Fruit fly (Drosophila melanogaster) whole organism, embryonic: ENCODE data around the gene Hrb27C.
A peak's percentile ranks its signal among the peaks of the same experiment; 100 is the strongest.

Experiments used
- CG10147 ChIP-seq: fragments of 200-800 bp; sonication (Bioruptor generic); optimal IDR thresholded peaks from 2 replicates; lab custom pipeline; 2019; ENCODE audit warnings: missing biosample characterization, mild to moderate bottlenecking, missing genetic modification characterization, moderate library complexity
- CG10274 ChIP-seq: fragments of 200-800 bp; sonication (Bioruptor generic); optimal IDR thresholded peaks from 3 replicates; lab custom pipeline; 2017; ENCODE audit warnings: missing biosample characterization, mild to moderate bottlenecking, missing genetic modification characterization
- CG10462 ChIP-seq: fragments of 200-800 bp; sonication (Bioruptor generic); optimal IDR thresholded peaks from 2 replicates; lab custom pipeline; 2016; ENCODE audit warnings: missing biosample characterization, missing genetic modification characterization
- CG11085 ChIP-seq: fragments of 200-800 bp; sonication (Bioruptor generic); IDR thresholded peaks from 2 replicates; pipeline ENCODE4 v1.3.6; 2022; ENCODE audit warnings: missing biosample characterization, missing genetic modification characterization
- CG11695 ChIP-seq: fragments of 200-800 bp; sonication (Bioruptor generic); IDR thresholded peaks from 3 replicates; pipeline ENCODE4 v1.3.6; 2022; ENCODE audit warnings: missing biosample characterization, missing genetic modification characterization
- CG12104 ChIP-seq: fragments of 200-800 bp; sonication (Bioruptor generic); optimal IDR thresholded peaks from 3 replicates; lab custom pipeline; 2016; ENCODE audit warnings: missing biosample characterization, missing genetic modification characterization
- CG12769 ChIP-seq: fragments of 200-800 bp; sonication (Bioruptor generic); optimal IDR thresholded peaks from 2 replicates; lab custom pipeline; 2019; ENCODE audit warnings: missing biosample characterization, mild to moderate bottlenecking, missing genetic modification characterization, moderate library complexity
- CG12942 ChIP-seq: fragments of 200-800 bp; sonication (Bioruptor generic); optimal IDR thresholded peaks from 3 replicates; lab custom pipeline; 2016; ENCODE audit warnings: missing biosample characterization, missing genetic modification characterization
- CG14441 ChIP-seq: fragments of 200-800 bp; sonication (Bioruptor generic); IDR thresholded peaks from 2 replicates; pipeline ENCODE4 v1.3.6; 2022; ENCODE audit warnings: missing biosample characterization, missing genetic modification characterization
- CG14860 ChIP-seq: fragments of 200-800 bp; sonication (Bioruptor generic); IDR thresholded peaks from 3 replicates; pipeline ENCODE4 v1.3.6; 2022; ENCODE audit warnings: missing biosample characterization, missing genetic modification characterization; ENCODE audit not compliant: partially characterized antibody
- CG16863 ChIP-seq: fragments of 200-800 bp; sonication (Bioruptor generic); optimal IDR thresholded peaks from 3 replicates; lab custom pipeline; 2016; ENCODE audit warnings: missing biosample characterization, missing genetic modification characterization
- CG17385 ChIP-seq: fragments of 200-800 bp; sonication (Bioruptor generic); optimal IDR thresholded peaks from 3 replicates; lab custom pipeline; 2018; ENCODE audit warnings: missing biosample characterization, mild to moderate bottlenecking, missing genetic modification characterization
- CG18262 ChIP-seq: fragments of 200-800 bp; optimal IDR thresholded peaks from 3 replicates; lab custom pipeline; 2019; ENCODE audit warnings: missing biosample characterization, mild to moderate bottlenecking, missing genetic modification characterization, moderate library complexity
- CG1832 ChIP-seq: fragments of 200-800 bp; sonication (Bioruptor generic); optimal IDR thresholded peaks from 2 replicates; lab custom pipeline; 2017; ENCODE audit warnings: missing biosample characterization, mild to moderate bottlenecking, missing genetic modification characterization, inconsistent platforms
- CG18619 ChIP-seq: fragments of 200-800 bp; sonication (Bioruptor generic); optimal IDR thresholded peaks from 3 replicates; lab custom pipeline; 2017; ENCODE audit warnings: missing biosample characterization, mild to moderate bottlenecking, missing genetic modification characterization
- CG31224 ChIP-seq: fragments of 200-800 bp; sonication (Bioruptor generic); IDR thresholded peaks from 2 replicates; pipeline ENCODE4 v1.3.6; 2022; ENCODE audit warnings: missing biosample characterization, missing genetic modification characterization
- CG31441 ChIP-seq: fragments of 200-800 bp; sonication (Bioruptor generic); IDR thresholded peaks from 2 replicates; pipeline ENCODE4 v1.3.6; 2022; ENCODE audit warnings: missing biosample characterization, missing genetic modification characterization
- CG34224 ChIP-seq: fragments of 200-800 bp; sonication (Bioruptor generic); IDR thresholded peaks from 3 replicates; pipeline ENCODE4 v1.3.6; 2022; ENCODE audit warnings: missing biosample characterization, missing genetic modification characterization; ENCODE audit not compliant: partially characterized antibody
- CG3726 ChIP-seq: fragments of 200-800 bp; sonication (Bioruptor generic); IDR thresholded peaks from 3 replicates; pipeline ENCODE4, ENCODE4 v1.3.6; 2022; ENCODE audit warnings: missing biosample characterization, missing genetic modification characterization
- CG3838 ChIP-seq: fragments of 200-800 bp; sonication (Bioruptor generic); optimal IDR thresholded peaks from 3 replicates; lab custom pipeline; 2016; ENCODE audit warnings: missing biosample characterization, missing genetic modification characterization
- CG4854 ChIP-seq: fragments of 200-800 bp; sonication (Bioruptor generic); optimal IDR thresholded peaks from 2 replicates; lab custom pipeline; 2016; ENCODE audit warnings: missing biosample characterization, missing genetic modification characterization, inconsistent platforms
- CG8089 ChIP-seq: fragments of 200-800 bp; sonication (Bioruptor generic); optimal IDR thresholded peaks from 3 replicates; lab custom pipeline; 2016; ENCODE audit warnings: missing biosample characterization, missing genetic modification characterization
- CG8478 ChIP-seq: fragments of >200 bp; optimal IDR thresholded peaks from 2 replicates; lab custom pipeline; 2018
- Dek ChIP-seq: fragments of 200-800 bp; sonication (Bioruptor generic); optimal IDR thresholded peaks from 3 replicates; lab custom pipeline; 2019; ENCODE audit warnings: missing biosample characterization, mild to moderate bottlenecking, missing genetic modification characterization, moderate library complexity
- Ets97D ChIP-seq: fragments of 200-800 bp; sonication (Bioruptor generic); optimal IDR thresholded peaks from 3 replicates; lab custom pipeline; 2016; ENCODE audit warnings: missing biosample characterization, missing genetic modification characterization
- Hmx ChIP-seq: fragments of 200-800 bp; sonication (Bioruptor generic); optimal IDR thresholded peaks from 2 replicates; lab custom pipeline; 2016; ENCODE audit warnings: missing biosample characterization, missing genetic modification characterization
- Pdp1 ChIP-seq, 2 experiments: fragments of 200-800 bp; sonication (Bioruptor generic); optimal IDR thresholded peaks; 3 replicates each; lab custom pipeline; 2016; ENCODE audit warnings: missing biosample characterization in 2 of 2, missing genetic modification characterization in 2 of 2, mild to moderate bottlenecking in 1 of 2, moderate library complexity in 1 of 2
- Poxn ChIP-seq: fragments of 200-800 bp; sonication (Bioruptor generic); IDR thresholded peaks from 2 replicates; pipeline ENCODE4 v1.3.6; 2022; ENCODE audit warnings: missing biosample characterization, missing genetic modification characterization
- Six4 ChIP-seq: fragments of 200-800 bp; sonication (Bioruptor generic); optimal IDR thresholded peaks from 2 replicates; lab custom pipeline; 2016; ENCODE audit warnings: missing biosample characterization, missing genetic modification characterization
- TFAM ChIP-seq: fragments of 200-800 bp; sonication (Bioruptor generic); optimal IDR thresholded peaks from 2 replicates; lab custom pipeline; 2017; ENCODE audit warnings: missing biosample characterization, missing genetic modification characterization, inconsistent platforms
- al ChIP-seq: fragments of 200-800 bp; sonication (Bioruptor generic); IDR thresholded peaks from 2 replicates; pipeline ENCODE4 v1.3.6; 2022; ENCODE audit warnings: missing biosample characterization, missing genetic modification characterization
- bab2 ChIP-seq: fragments of 200-800 bp; sonication (Bioruptor generic); optimal IDR thresholded peaks from 2 replicates; lab custom pipeline; 2016; ENCODE audit warnings: missing biosample characterization, missing genetic modification characterization
- btn ChIP-seq: fragments of 200-800 bp; sonication (Bioruptor generic); optimal IDR thresholded peaks from 2 replicates; lab custom pipeline; 2016; ENCODE audit warnings: missing biosample characterization, missing genetic modification characterization
- dimm ChIP-seq: fragments of 200-800 bp; sonication (Bioruptor generic); IDR thresholded peaks from 2 replicates; pipeline ENCODE4 v1.3.6; 2022; ENCODE audit warnings: missing biosample characterization, missing genetic modification characterization
- disco-r ChIP-seq: fragments of 200-800 bp; sonication (Bioruptor generic); optimal IDR thresholded peaks from 2 replicates; lab custom pipeline; 2016; ENCODE audit warnings: missing biosample characterization, missing genetic modification characterization
- en ChIP-seq: fragments of 200-800 bp; sonication (Bioruptor generic); optimal IDR thresholded peaks from 2 replicates; lab custom pipeline; 2016; ENCODE audit warnings: missing biosample characterization, missing genetic modification characterization
- fd102C ChIP-seq: fragments of 200-800 bp; sonication (Bioruptor generic); optimal IDR thresholded peaks from 2 replicates; lab custom pipeline; 2018; ENCODE audit warnings: missing biosample characterization, mild to moderate bottlenecking, missing genetic modification characterization, moderate library complexity
- gro ChIP-seq: fragments of 200-800 bp; sonication (Bioruptor generic); optimal IDR thresholded peaks from 2 replicates; lab custom pipeline; 2016; ENCODE audit warnings: missing biosample characterization, missing genetic modification characterization
- jing ChIP-seq: fragments of 200-800 bp; sonication (Bioruptor generic); optimal IDR thresholded peaks from 2 replicates; lab custom pipeline; 2018; ENCODE audit warnings: missing biosample characterization, mild to moderate bottlenecking, missing genetic modification characterization
- kay ChIP-seq: fragments of 200-800 bp; sonication (Bioruptor generic); optimal IDR thresholded peaks from 2 replicates; lab custom pipeline; 2016; ENCODE audit warnings: missing biosample characterization, missing genetic modification characterization
- lola ChIP-seq, 3 experiments: fragments of >200 bp in 2 of 3; fragments of 200-800 bp in 1 of 3; sonication (Bioruptor generic) in 1 of 3; optimal IDR thresholded peaks; 2 replicates each; lab custom pipeline; 2017 to 2019; ENCODE audit warnings: missing biosample characterization in 3 of 3, missing genetic modification characterization in 3 of 3, mild to moderate bottlenecking in 1 of 3, moderate library complexity in 1 of 3
- lov ChIP-seq, 2 experiments: fragments of 200-800 bp in 1 of 2; fragments of >200 bp in 1 of 2; sonication (Bioruptor generic) in 1 of 2; IDR thresholded peaks in 1 of 2; optimal IDR thresholded peaks in 1 of 2; 2 replicates in 1 of 2; 3 replicates in 1 of 2; pipeline versions ENCODE4 v1.3.6 to Lab custom; 2017 to 2022; ENCODE audit warnings: missing biosample characterization in 1 of 2, missing genetic modification characterization in 1 of 2
- org-1 ChIP-seq: fragments of 200-800 bp; sonication (Bioruptor generic); optimal IDR thresholded peaks from 2 replicates; lab custom pipeline; 2017; ENCODE audit warnings: missing biosample characterization, missing genetic modification characterization
- ranshi ChIP-seq: fragments of 200-800 bp; sonication (Bioruptor generic); IDR thresholded peaks from 2 replicates; pipeline ENCODE4 v1.3.6; 2022; ENCODE audit warnings: missing biosample characterization, missing genetic modification characterization
- sc ChIP-seq, 3 experiments: fragments of >200 bp in 2 of 3; fragments of 200-800 bp in 1 of 3; sonication (Bioruptor generic) in 1 of 3; optimal IDR thresholded peaks; 2 replicates in 2 of 3; 3 replicates in 1 of 3; lab custom pipeline; 2017; ENCODE audit warnings: mild to moderate bottlenecking in 1 of 3, missing biosample characterization in 1 of 3, missing genetic modification characterization in 1 of 3, missing genetic modification reagents in 1 of 3
- sd ChIP-seq: fragments of 200-800 bp; sonication (Bioruptor generic); optimal IDR thresholded peaks from 3 replicates; lab custom pipeline; 2018; ENCODE audit warnings: missing biosample characterization, mild to moderate bottlenecking, missing genetic modification characterization, moderate library complexity
- shn ChIP-seq: fragments of 200-800 bp; sonication (Bioruptor generic); optimal IDR thresholded peaks from 3 replicates; lab custom pipeline; 2016; ENCODE audit warnings: missing biosample characterization, missing genetic modification characterization
- tin ChIP-seq: fragments of 200-800 bp; sonication (Bioruptor generic); optimal IDR thresholded peaks from 3 replicates; lab custom pipeline; 2016; ENCODE audit warnings: missing biosample characterization, missing genetic modification characterization
- trem ChIP-seq: fragments of 200-800 bp; optimal IDR thresholded peaks from 3 replicates; lab custom pipeline; 2019; ENCODE audit warnings: missing biosample characterization, mild to moderate bottlenecking, missing genetic modification characterization, moderate library complexity
- vfl ChIP-seq: fragments of 200-800 bp; sonication (Bioruptor generic); optimal IDR thresholded peaks from 2 replicates; lab custom pipeline; 2016; ENCODE audit warnings: missing biosample characterization, missing genetic modification characterization

Hrb27C gene

dm6 chr2L:6968013-6968517 lies 47.6 kb downstream of the Hrb27C start (continued):
- TF ChIP-seq Hmx (GFP tag; lab: Kevin White, UChicago), result no peak
- TF ChIP-seq Pdp1 (GFP tag; optimal IDR thresholded peaks at IDR 0.05; lab: Kevin White, UChicago), result peak; percentile 33 to 62
- TF ChIP-seq CG12769 (tag; lab: Kevin White, UChicago), result no peak
- peak; percentile 53; the same call in 1 of the 3 replicates for TF ChIP-seq CG11695
- no peak for TF ChIP-seq CG1832
- TF ChIP-seq gro (GFP tag; lab: Kevin White, UChicago), result peak; percentile 73
- no peak for TF ChIP-seq CG12104 (GFP tag; lab: Kevin White, UChicago)
- no peak for TF ChIP-seq btn (GFP tag; lab: Kevin White, UChicago)
- peak; percentile 49 for TF ChIP-seq Ets97D (GFP tag; lab: Kevin White, UChicago)
- no peak for TF ChIP-seq lov (optimal IDR thresholded peaks at IDR 0.05; lab: Kevin White, UChicago)
- no peak for TF ChIP-seq lov (GFP tag; IDR thresholded peaks at IDR 0.05; lab: Robert Waterston, UW)
- peak; percentile 20 for TF ChIP-seq Six4
- peak; percentile 78 for TF ChIP-seq sd
- no peak for TF ChIP-seq CG12942
- TF ChIP-seq CG8478 (lab: Kevin White, UChicago), result no peak
- no peak for TF ChIP-seq CG3838 (GFP tag; lab: Kevin White, UChicago)
- TF ChIP-seq CG3726 (GFP tag; lab: Robert Waterston, UW), result no peak
- 0 out of 2 replicates have a peak, but pooled peaks have one; percentile 4 for TF ChIP-seq al (GFP tag; lab: Robert Waterston, UW)
- TF ChIP-seq fd102C (GFP tag; lab: Kevin White, UChicago), result no peak
- TF ChIP-seq CG10462, result no peak
- peak; percentile 29 for TF ChIP-seq trem (tag; lab: Kevin White, UChicago)
- TF ChIP-seq CG18262 (tag; lab: Kevin White, UChicago), result peak; percentile 30
- TF ChIP-seq CG14441 (GFP tag; lab: Robert Waterston, UW), result peak; percentile 48; the same call in 1 of the 2 replicates
- TF ChIP-seq CG17385, result no peak
- TF ChIP-seq CG16863 (GFP tag; lab: Kevin White, UChicago), result peak; percentile 39
- TF ChIP-seq kay, result peak; percentile 12
- TF ChIP-seq TFAM (GFP tag; lab: Kevin White, UChicago), result no peak
- 0 out of 2 replicates have a peak, but pooled peaks have one; percentile 6 for TF ChIP-seq CG31224
- TF ChIP-seq org-1 (GFP tag; lab: Kevin White, UChicago), result no peak
- TF ChIP-seq jing (GFP tag; lab: Kevin White, UChicago), result no peak
- peak; percentile 59 for TF ChIP-seq CG14860 (GFP tag; lab: Robert Waterston, UW)
- TF ChIP-seq CG18619 (GFP tag; lab: Kevin White, UChicago), result peak; percentile 41
- peak; percentile 55 for TF ChIP-seq en (GFP tag; lab: Kevin White, UChicago)
- TF ChIP-seq bab2 (GFP tag; lab: Kevin White, UChicago), result peak; percentile 57
- peak; percentile 62 for TF ChIP-seq ranshi
- peak; percentile 38 for TF ChIP-seq tin (GFP tag; lab: Kevin White, UChicago)
- no peak for TF ChIP-seq dimm (GFP tag; lab: Robert Waterston, UW)
- TF ChIP-seq CG8089, result no peak
- TF ChIP-seq disco-r (GFP tag; lab: Kevin White, UChicago), result no peak
- TF ChIP-seq Dek (tag; lab: Kevin White, UChicago), result no peak
- no peak for TF ChIP-seq CG10147 (GFP tag; lab: Kevin White, UChicago)
- no peak for TF ChIP-seq Poxn
- peak; percentile 64 for TF ChIP-seq CG34224 (GFP tag; lab: Robert Waterston, UW)
- no peak for TF ChIP-seq CG10274
- peak in 1 of 3 experiments; percentile 41 for TF ChIP-seq lola (GFP tag; optimal IDR thresholded peaks at IDR 0.05; lab: Kevin White, UChicago)
- peak; percentile 33 for TF ChIP-seq vfl
- TF ChIP-seq CG31441, result no peak; the same call in 1 of the 2 replicates
- TF ChIP-seq sc (optimal IDR thresholded peaks at IDR 0.05; lab: Kevin White, UChicago), result no peak
- TF ChIP-seq sc (GFP tag; optimal IDR thresholded peaks at IDR 0.05; lab: Kevin White, UChicago), result no peak
- TF ChIP-seq CG4854 (GFP tag; lab: Kevin White, UChicago), result peak; percentile 30
- TF ChIP-seq CG11085, result peak; percentile 22; the same call in 1 of the 2 replicates
- peak; percentile 38 for TF ChIP-seq shn
